Fruit fly (Drosophila melanogaster): ENCODE data around the gene mtrm.
A peak's percentile ranks its signal among the peaks of the same experiment; 100 is the strongest.

Gene mtrm

dm6 chr3L:8446050-8446781 is 33.4 kb downstream of the mtrm start (continued):
- no peak for TF ChIP-seq CG10959 (GFP tag; IDR thresholded peaks at IDR 0.05)
- TF ChIP-seq Atf-2 (GFP tag; optimal IDR thresholded peaks at IDR 0.05): no peak
- peak; percentile 52 for TF ChIP-seq CG8924 (tag; optimal IDR thresholded peaks at IDR 0.05)
- TF ChIP-seq CG10431 (GFP tag; optimal IDR thresholded peaks at IDR 0.05): no peak
- peak; percentile 46 for TF ChIP-seq tio (GFP tag; optimal IDR thresholded peaks at IDR 0.05)
- TF ChIP-seq CG12659 (GFP tag; optimal IDR thresholded peaks at IDR 0.05): peak; percentile 69
- peak; percentile 22; the same call in 1 of the 2 replicates for TF ChIP-seq E2f2 (GFP tag; IDR thresholded peaks at IDR 0.05)
- no peak for TF ChIP-seq dimm (GFP tag; IDR thresholded peaks at IDR 0.05)
- no peak for TF ChIP-seq tna (GFP tag; IDR thresholded peaks at IDR 0.05; ENCODE audit: partially characterized antibody)
- no peak for TF ChIP-seq nerfin-1 (tag; optimal IDR thresholded peaks at IDR 0.05)
- peak; percentile 27 for TF ChIP-seq kah (GFP tag; optimal IDR thresholded peaks at IDR 0.05)
- peak; percentile 58 for TF ChIP-seq mirr (GFP tag; optimal IDR thresholded peaks at IDR 0.05)
- TF ChIP-seq bsh (GFP tag; optimal IDR thresholded peaks at IDR 0.05): peak in 1 of 2 experiments; percentile 12
- no peak for TF ChIP-seq ftz-f1 (GFP tag; optimal IDR thresholded peaks at IDR 0.05)
- peak; percentile 63 for TF ChIP-seq CG13624 (GFP tag; optimal IDR thresholded peaks at IDR 0.05)
- TF ChIP-seq CG33213 (GFP tag; optimal IDR thresholded peaks at IDR 0.05): peak; percentile 29
- TF ChIP-seq Oli (tag; optimal IDR thresholded peaks at IDR 0.05): peak; percentile 49
- TF ChIP-seq CG17568 (GFP tag; optimal IDR thresholded peaks at IDR 0.05): peak; percentile 56
- peak; percentile 31 for TF ChIP-seq Blimp-1 (GFP tag; optimal IDR thresholded peaks at IDR 0.05)
- TF ChIP-seq CG6272 (GFP tag; IDR thresholded peaks at IDR 0.05): no peak
- TF ChIP-seq bab2 (GFP tag; optimal IDR thresholded peaks at IDR 0.05): peak; percentile 23
- peak; percentile 57 for TF ChIP-seq CoRest (tag; optimal IDR thresholded peaks at IDR 0.05)
- peak; percentile 47 for TF ChIP-seq Bteb2 (GFP tag; optimal IDR thresholded peaks at IDR 0.05)
- TF ChIP-seq Dip3 (GFP tag; optimal IDR thresholded peaks at IDR 0.05): peak; percentile 47
- peak; percentile 43; the same call in 1 of the 2 replicates for TF ChIP-seq Xrp1 (GFP tag; IDR thresholded peaks at IDR 0.05)
- TF ChIP-seq HmgZ (tag; optimal IDR thresholded peaks at IDR 0.05): peak; percentile 68
- peak; percentile 69 for TF ChIP-seq CG3281 (GFP tag; optimal IDR thresholded peaks at IDR 0.05)
- no peak for TF ChIP-seq CG30020 (tag; optimal IDR thresholded peaks at IDR 0.05)
- TF ChIP-seq toy (GFP tag; IDR thresholded peaks at IDR 0.05): no peak
- no peak for TF ChIP-seq sna (GFP tag; IDR thresholded peaks at IDR 0.05; ENCODE audit: partially characterized antibody)
- no peak for TF ChIP-seq CG34224 (GFP tag; IDR thresholded peaks at IDR 0.05; ENCODE audit: partially characterized antibody)
- TF ChIP-seq CG5953 (GFP tag; IDR thresholded peaks at IDR 0.05): peak; percentile 13; the same call in 1 of the 2 replicates
- TF ChIP-seq sens-2 (GFP tag; IDR thresholded peaks at IDR 0.05): no peak
- peak; percentile 30 for TF ChIP-seq HHEX (GFP tag; optimal IDR thresholded peaks at IDR 0.05)
- TF ChIP-seq crp (GFP tag; optimal IDR thresholded peaks at IDR 0.05): no peak
- TF ChIP-seq H2.0 (GFP tag; IDR thresholded peaks at IDR 0.05): peak; percentile 47; the same call in 1 of the 2 replicates
- peak; percentile 32 for TF ChIP-seq Sox100B (GFP tag; optimal IDR thresholded peaks at IDR 0.05)
- TF ChIP-seq Ptx1 (GFP tag; IDR thresholded peaks at IDR 0.05): 0 out of 2 replicates have a peak, but pooled peaks have one; percentile 11
- TF ChIP-seq CG31224 (GFP tag; IDR thresholded peaks at IDR 0.05): peak; percentile 32; the same call in 1 of the 2 replicates
- no peak for TF ChIP-seq CG1602 (GFP tag; optimal IDR thresholded peaks at IDR 0.05)
- peak; percentile 79 for TF ChIP-seq CG2678 (tag; optimal IDR thresholded peaks at IDR 0.05)
- TF ChIP-seq CG8281 (tag; optimal IDR thresholded peaks at IDR 0.05): no peak
- TF ChIP-seq CG7786 (GFP tag; optimal IDR thresholded peaks at IDR 0.05): peak; percentile 26
- TF ChIP-seq Hmx (GFP tag; optimal IDR thresholded peaks at IDR 0.05): peak; percentile 17
- no peak for TF ChIP-seq CG6683 (GFP tag; optimal IDR thresholded peaks at IDR 0.05)
- peak; percentile 30 for TF ChIP-seq Myb (GFP tag; optimal IDR thresholded peaks at IDR 0.05)
- no peak for TF ChIP-seq fru (optimal IDR thresholded peaks at IDR 0.05)
- TF ChIP-seq CG3847 (GFP tag; IDR thresholded peaks at IDR 0.05): peak; percentile 49; the same call in 1 of the 2 replicates
- peak; percentile 71 for TF ChIP-seq gem (tag; optimal IDR thresholded peaks at IDR 0.05)
